Worm (Caenorhabditis elegans): ENCODE measurements around the gene dylt-3.

DNA sequence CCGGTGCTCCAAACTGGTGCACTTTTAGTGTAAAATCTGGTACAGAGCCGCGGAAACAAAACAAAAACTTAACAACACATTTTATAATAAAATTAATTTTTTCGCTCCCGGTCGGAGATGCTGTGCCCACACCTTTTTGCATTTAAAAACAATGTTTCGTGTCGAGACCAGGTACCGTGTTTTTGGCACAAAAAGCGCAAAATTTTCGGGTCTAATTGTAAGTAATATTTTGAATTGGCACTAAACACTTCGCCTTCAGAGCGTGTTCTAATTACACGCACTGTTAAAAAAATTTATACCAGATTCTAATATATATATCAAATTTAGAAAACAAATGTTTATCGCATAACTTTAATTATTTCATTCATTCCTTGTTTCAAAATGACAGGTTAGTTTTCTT lies at the start of gene dylt-3:
- TF ChIP-seq elt-3 (tag; optimal IDR thresholded peaks at IDR 0.05), result no peak
- TF ChIP-seq nhr-19 (GFP tag; conservative IDR thresholded peaks at IDR 0.05), result no peak
- no peak for TF ChIP-seq fos-1 (tag; optimal IDR thresholded peaks at IDR 0.05)
- no peak for TF ChIP-seq dpl-1 (GFP tag; optimal IDR thresholded peaks at IDR 0.05)
- no peak for TF ChIP-seq mep-1 (tag; optimal IDR thresholded peaks at IDR 0.05)
